Worm (Caenorhabditis elegans) whole organism, L2 larva: Measurements from ENCODE around the gene F54D5.23.
"Not testable (repeated sequence)": the region's sequence is repeated elsewhere in the genome, so short reads cannot be mapped to it uniquely, and the experiment has no call there.

Experiments
- C34F6.9 ChIP-seq: fragments of 150-350 bp; optimal IDR thresholded peaks from 2 replicates; lab custom pipeline; 2014; ENCODE audit warnings: missing biosample characterization, missing genetic modification characterization
- F13H6.1 ChIP-seq: sonication (generic microtip); optimal IDR thresholded peaks from 2 replicates; lab custom pipeline; 2016; ENCODE audit warnings: missing genetic modification characterization, missing compliant biosample characterization
- Y55F3AM.14 ChIP-seq: fragments of 200-800 bp; sonication (Bioruptor generic); optimal IDR thresholded peaks from 2 replicates; lab custom pipeline; 2018; ENCODE audit warnings: mild to moderate bottlenecking, missing genetic modification characterization, missing compliant biosample characterization
- ZK546.5 ChIP-seq: sonication (generic microtip); optimal IDR thresholded peaks from 2 replicates; lab custom pipeline; 2017; ENCODE audit warnings: missing biosample characterization, missing genetic modification characterization
- alr-1 ChIP-seq: fragments of 150-350 bp; optimal IDR thresholded peaks from 2 replicates; lab custom pipeline; 2014; ENCODE audit warnings: missing biosample characterization, missing genetic modification characterization
- aly-2 ChIP-seq: fragments of 150-350 bp; optimal IDR thresholded peaks from 2 replicates; lab custom pipeline; 2014; ENCODE audit warnings: missing biosample characterization, missing genetic modification characterization
- ceh-16 ChIP-seq: fragments of 150-350 bp; optimal IDR thresholded peaks from 2 replicates; lab custom pipeline; 2014; ENCODE audit warnings: missing biosample characterization, missing genetic modification characterization
- ceh-82 ChIP-seq: fragments of 150-350 bp; optimal IDR thresholded peaks from 2 replicates; lab custom pipeline; 2014; ENCODE audit warnings: missing biosample characterization, missing genetic modification characterization
- crh-2 ChIP-seq: sonication (generic microtip); optimal IDR thresholded peaks from 2 replicates; lab custom pipeline; 2017; ENCODE audit warnings: missing biosample characterization, missing genetic modification characterization
- egl-27 ChIP-seq: sonication (generic microtip); optimal IDR thresholded peaks from 3 replicates; lab custom pipeline; 2017; ENCODE audit warnings: missing biosample characterization, missing genetic modification reagents, missing genetic modification characterization
- elt-1 ChIP-seq: fragments of 150-350 bp; optimal IDR thresholded peaks from 2 replicates; lab custom pipeline; 2014; ENCODE audit warnings: missing biosample characterization, missing genetic modification characterization
- fos-1 ChIP-seq: fragments of 150-350 bp; optimal IDR thresholded peaks from 2 replicates; lab custom pipeline; 2014; ENCODE audit warnings: missing biosample characterization, missing genetic modification characterization
- gmeb-1 ChIP-seq: fragments of 150-350 bp; optimal IDR thresholded peaks from 2 replicates; lab custom pipeline; 2014; ENCODE audit warnings: missing biosample characterization, missing genetic modification characterization
- lin-11 ChIP-seq: fragments of 150-350 bp; sonication (generic microtip); optimal IDR thresholded peaks from 2 replicates; lab custom pipeline; 2014; ENCODE audit warnings: missing biosample characterization, missing genetic modification characterization, inconsistent platforms, mixed read lengths
- lin-13 ChIP-seq: fragments of 150-350 bp; optimal IDR thresholded peaks from 2 replicates; lab custom pipeline; 2014; ENCODE audit warnings: missing biosample characterization, missing genetic modification reagents, missing genetic modification characterization
- lsy-2 ChIP-seq, 2 experiments: fragments of 150-350 bp in 1 of 2; sonication (generic microtip) in 1 of 2; optimal IDR thresholded peaks; 2 replicates each; lab custom pipeline; 2014 to 2017; ENCODE audit warnings: missing biosample characterization in 2 of 2, missing genetic modification characterization in 2 of 2
- mab-5 ChIP-seq: fragments of 150-350 bp; optimal IDR thresholded peaks from 2 replicates; lab custom pipeline; 2014; ENCODE audit warnings: missing biosample characterization, missing genetic modification characterization
- mdl-1 ChIP-seq, 2 experiments: fragments of 150-350 bp in 1 of 2; sonication (generic microtip) in 1 of 2; optimal IDR thresholded peaks; 2 replicates each; lab custom pipeline; 2017; ENCODE audit warnings: missing biosample characterization in 2 of 2, missing genetic modification characterization in 2 of 2
- nhr-11 ChIP-seq: fragments of 150-350 bp; optimal IDR thresholded peaks from 2 replicates; lab custom pipeline; 2014; ENCODE audit warnings: missing biosample characterization, missing genetic modification characterization
- nhr-12 ChIP-seq: fragments of 150-350 bp; optimal IDR thresholded peaks from 2 replicates; lab custom pipeline; 2014; ENCODE audit warnings: missing biosample characterization, missing genetic modification characterization
- nhr-129 ChIP-seq: fragments of 150-350 bp; optimal IDR thresholded peaks from 2 replicates; lab custom pipeline; 2014; ENCODE audit warnings: missing biosample characterization, missing genetic modification characterization
- nhr-21 ChIP-seq: fragments of 150-350 bp; optimal IDR thresholded peaks from 2 replicates; lab custom pipeline; 2014; ENCODE audit warnings: missing biosample characterization, missing genetic modification characterization
- nhr-23 ChIP-seq: fragments of 150-350 bp; optimal IDR thresholded peaks from 2 replicates; lab custom pipeline; 2014; ENCODE audit warnings: missing biosample characterization, missing genetic modification reagents, missing genetic modification characterization
- nhr-25 ChIP-seq: fragments of 150-350 bp; sonication (generic microtip); optimal IDR thresholded peaks from 3 replicates; lab custom pipeline; 2014; ENCODE audit warnings: missing biosample characterization, missing genetic modification characterization
- nhr-6 ChIP-seq: fragments of 150-350 bp; optimal IDR thresholded peaks from 2 replicates; lab custom pipeline; 2014; ENCODE audit warnings: missing biosample characterization, missing genetic modification characterization
- nhr-77 ChIP-seq: fragments of 150-350 bp; optimal IDR thresholded peaks from 2 replicates; lab custom pipeline; 2014; ENCODE audit warnings: missing biosample characterization, missing genetic modification characterization
- peb-1 ChIP-seq: fragments of 150-350 bp; optimal IDR thresholded peaks from 2 replicates; lab custom pipeline; 2014; ENCODE audit warnings: missing biosample characterization, missing genetic modification characterization
- sem-4 ChIP-seq: fragments of 150-350 bp; optimal IDR thresholded peaks from 2 replicates; lab custom pipeline; 2014; ENCODE audit warnings: missing biosample characterization, missing genetic modification reagents, missing genetic modification characterization
- skn-1 ChIP-seq: sonication (generic microtip); optimal IDR thresholded peaks from 2 replicates; lab custom pipeline; 2017; ENCODE audit warnings: missing biosample characterization, missing genetic modification characterization
- sma-3 ChIP-seq: sonication (generic microtip); optimal IDR thresholded peaks from 2 replicates; lab custom pipeline; 2016; ENCODE audit warnings: missing genetic modification reagents, missing genetic modification characterization, missing compliant biosample characterization
- sma-9 ChIP-seq, 2 experiments: fragments of 150-350 bp in 1 of 2; sonication (generic microtip) in 1 of 2; optimal IDR thresholded peaks; 2 replicates each; lab custom pipeline; 2014 to 2016; ENCODE audit warnings: missing genetic modification characterization in 2 of 2, mild to moderate bottlenecking in 1 of 2, missing biosample characterization in 1 of 2, missing compliant biosample characterization in 1 of 2, missing genetic modification reagents in 1 of 2, moderate library complexity in 1 of 2
- snpc-4 ChIP-seq: fragments of 150-350 bp; optimal IDR thresholded peaks from 2 replicates; lab custom pipeline; 2014; ENCODE audit warnings: missing biosample characterization, missing genetic modification characterization
- unc-55 ChIP-seq: fragments of 150-350 bp; sonication (generic microtip); optimal IDR thresholded peaks from 3 replicates; lab custom pipeline; 2014; ENCODE audit warnings: missing biosample characterization, missing genetic modification reagents, missing genetic modification characterization
- unc-62 ChIP-seq: fragments of 150-350 bp; optimal IDR thresholded peaks from 2 replicates; lab custom pipeline; 2014; ENCODE audit warnings: missing biosample characterization, missing genetic modification reagents, missing genetic modification characterization
- zag-1 ChIP-seq: fragments of 150-350 bp; optimal IDR thresholded peaks from 2 replicates; lab custom pipeline; 2014; ENCODE audit warnings: missing biosample characterization, missing genetic modification characterization
- ztf-11 ChIP-seq: sonication (generic microtip); optimal IDR thresholded peaks from 2 replicates; lab custom pipeline; 2017; ENCODE audit warnings: missing biosample characterization, missing genetic modification characterization
- ztf-4 ChIP-seq: fragments of 150-350 bp; optimal IDR thresholded peaks from 2 replicates; lab custom pipeline; 2014; ENCODE audit warnings: missing biosample characterization, missing genetic modification characterization

The F54D5.23 gene

ce11 chrII:11535429-11535828 lies 33.7 kb downstream of the F54D5.23 start:
- TF ChIP-seq C34F6.9 (tag; lab: Kevin White, UChicago) (no peak), ztf-4 (tag; lab: Kevin White, UChicago) (no peak), nhr-25 (tag; lab: Kevin White, UChicago) (no peak), crh-2 (tag; lab: Kevin White, UChicago) (no peak), ZK546.5 (tag; lab: Kevin White, UChicago) (no peak), skn-1 (no peak), nhr-12 (tag; lab: Kevin White, UChicago) (no peak), fos-1 (tag; lab: Kevin White, UChicago) (no peak), aly-2 (tag; lab: Kevin White, UChicago) (no peak), ceh-16 (tag; lab: Kevin White, UChicago) (no peak), unc-55 (GFP tag; lab: Kevin White, UChicago) (no peak), F13H6.1 (tag; lab: Kevin White, UChicago) (no peak), sma-9 (GFP tag; optimal IDR thresholded peaks at IDR 0.05; lab: Kevin White, UChicago) (no peak), sma-9 (tag; optimal IDR thresholded peaks at IDR 0.05; lab: Kevin White, UChicago) (no peak), nhr-6 (no peak), egl-27 (tag; lab: Kevin White, UChicago) (no peak), zag-1 (tag; lab: Kevin White, UChicago) (no peak), lin-13 (GFP tag; lab: Kevin White, UChicago) (no peak)

ce11 chrII:11534429-11535099 lies 34.5 kb downstream of the F54D5.23 start, which contains the start of gene Y62F5A.12:
Gene Y62F5A.12 (minus strand): TSS chrII:11534479.
- peak; percentile 5 for TF ChIP-seq nhr-6
- peak; percentile 88 for TF ChIP-seq lin-13 (GFP tag; lab: Kevin White, UChicago)
- TF ChIP-seq sem-4 (tag; lab: Kevin White, UChicago) = peak; percentile 50
- peak; percentile 54 for TF ChIP-seq nhr-21
- TF ChIP-seq ceh-82 (tag; lab: Kevin White, UChicago) = peak; percentile 65
- TF ChIP-seq sma-3 (GFP tag; lab: Kevin White, UChicago) = peak; percentile 94
- peak; percentile 64 for TF ChIP-seq egl-27 (tag; lab: Kevin White, UChicago)
- peak; percentile 12 for TF ChIP-seq fos-1 (tag; lab: Kevin White, UChicago)
- TF ChIP-seq unc-55 (GFP tag; lab: Kevin White, UChicago) = peak; percentile 68
- peak; percentile 2 for TF ChIP-seq zag-1 (tag; lab: Kevin White, UChicago)
- peak; percentile 59 to 81 for TF ChIP-seq lsy-2 (tag; optimal IDR thresholded peaks at IDR 0.05; lab: Kevin White, UChicago)
- TF ChIP-seq sma-9 (GFP tag; optimal IDR thresholded peaks at IDR 0.05; lab: Kevin White, UChicago) = peak; percentile 88
- TF ChIP-seq sma-9 (tag; optimal IDR thresholded peaks at IDR 0.05; lab: Kevin White, UChicago) = not testable (repeated sequence)
- TF ChIP-seq gmeb-1 = peak; percentile 86
- peak; percentile 69 for TF ChIP-seq nhr-129
- TF ChIP-seq mdl-1 (tag; optimal IDR thresholded peaks at IDR 0.05; lab: Kevin White, UChicago) = peak in 1 of 2 experiments; percentile 58
- peak; percentile 89 for TF ChIP-seq F13H6.1 (tag; lab: Kevin White, UChicago)
- peak; percentile 38 for TF ChIP-seq ZK546.5 (tag; lab: Kevin White, UChicago)
- TF ChIP-seq Y55F3AM.14 (GFP tag; lab: Kevin White, UChicago) = peak; percentile 73
- peak; percentile 52 for TF ChIP-seq nhr-25 (tag; lab: Kevin White, UChicago)
- peak; percentile 5 for TF ChIP-seq mab-5
- peak; percentile 10 for TF ChIP-seq snpc-4 (tag; lab: Kevin White, UChicago)
- peak; percentile 39 for TF ChIP-seq lin-11 (tag; lab: Kevin White, UChicago)
- peak; percentile 71 for TF ChIP-seq crh-2 (tag; lab: Kevin White, UChicago)
- peak; percentile 62 for TF ChIP-seq C34F6.9 (tag; lab: Kevin White, UChicago)
- peak; percentile 49 for TF ChIP-seq ztf-4 (tag; lab: Kevin White, UChicago)

ce11 chrII:11533716-11534115 lies 35.4 kb downstream of the F54D5.23 start, which contains the start of gene mdt-8:
Gene mdt-8 (minus strand): TSS chrII:11533816.
- no peak for TF ChIP-seq nhr-6
- no peak for TF ChIP-seq nhr-21
- no peak for TF ChIP-seq unc-62
- TF ChIP-seq zag-1 (tag; lab: Kevin White, UChicago) = no peak
- no peak for TF ChIP-seq ZK546.5 (tag; lab: Kevin White, UChicago)
- no peak for TF ChIP-seq ztf-11 (tag; lab: Kevin White, UChicago)
- no peak for TF ChIP-seq snpc-4 (tag; lab: Kevin White, UChicago)
- no peak for TF ChIP-seq peb-1 (tag; lab: Kevin White, UChicago)
- no peak for TF ChIP-seq elt-1 (tag; lab: Kevin White, UChicago)
- TF ChIP-seq nhr-11 (tag; lab: Kevin White, UChicago) = no peak
- TF ChIP-seq sma-3 (GFP tag; lab: Kevin White, UChicago) = no peak
- TF ChIP-seq nhr-23 = no peak
- no peak for TF ChIP-seq lin-11 (tag; lab: Kevin White, UChicago)
- TF ChIP-seq alr-1 (tag; lab: Kevin White, UChicago) = no peak
- no peak for TF ChIP-seq nhr-77 (tag; lab: Kevin White, UChicago)
